Fruit fly (Drosophila melanogaster) whole organism, embryonic: Measurements from ENCODE around the gene Atg12.

ENCODE experiments used
- Blimp-1 ChIP-seq: fragments of 200-800 bp; sonication (Bioruptor generic); optimal IDR thresholded peaks from 3 replicates; lab custom pipeline; 2018; ENCODE audit warnings: missing biosample characterization, missing genetic modification characterization, mild to moderate bottlenecking, moderate library complexity, missing genetic modification reagents
- Bteb2 ChIP-seq: fragments of 200-800 bp; sonication (Bioruptor generic); optimal IDR thresholded peaks from 2 replicates; lab custom pipeline; 2016; ENCODE audit warnings: missing biosample characterization, missing genetic modification characterization
- CG1024 ChIP-seq: fragments of 200-800 bp; sonication (Bioruptor generic); IDR thresholded peaks from 2 replicates; pipeline ENCODE4 v1.3.6; 2022; ENCODE audit warnings: missing biosample characterization, missing genetic modification characterization
- CG10543 ChIP-seq: fragments of 200-800 bp; sonication (Bioruptor generic); optimal IDR thresholded peaks from 3 replicates; lab custom pipeline; 2017; ENCODE audit warnings: missing biosample characterization, mild to moderate bottlenecking, missing genetic modification characterization, moderate library complexity
- CG12219 ChIP-seq: fragments of 200-800 bp; sonication (Bioruptor generic); optimal IDR thresholded peaks from 3 replicates; lab custom pipeline; 2018; ENCODE audit warnings: missing biosample characterization, mild to moderate bottlenecking, missing genetic modification characterization
- CG12391 ChIP-seq: fragments of 200-800 bp; sonication (Bioruptor generic); optimal IDR thresholded peaks from 3 replicates; lab custom pipeline; 2018; ENCODE audit warnings: missing biosample characterization, mild to moderate bottlenecking, missing genetic modification characterization, moderate library complexity
- CG13624 ChIP-seq: fragments of 200-800 bp; sonication (Bioruptor generic); optimal IDR thresholded peaks from 2 replicates; lab custom pipeline; 2016; ENCODE audit warnings: missing biosample characterization, missing genetic modification characterization
- CG14014 ChIP-seq: fragments of 200-800 bp; sonication (Bioruptor generic); IDR thresholded peaks from 2 replicates; pipeline ENCODE4 v1.3.6; 2022; ENCODE audit warnings: missing biosample characterization, missing genetic modification characterization
- CG14050 ChIP-seq: fragments of 200-800 bp; sonication (Bioruptor generic); IDR thresholded peaks from 3 replicates; pipeline ENCODE4 v1.3.6; 2022; ENCODE audit warnings: missing biosample characterization, missing genetic modification characterization
- CG14667 ChIP-seq: fragments of 200-800 bp; sonication (Bioruptor generic); IDR thresholded peaks from 2 replicates; pipeline ENCODE4 v1.3.6; 2022; ENCODE audit warnings: missing biosample characterization, missing genetic modification characterization
- CG15479 ChIP-seq: fragments of 200-800 bp; sonication (Bioruptor generic); optimal IDR thresholded peaks from 3 replicates; lab custom pipeline; 2019; ENCODE audit warnings: missing biosample characterization, mild to moderate bottlenecking, missing genetic modification characterization, moderate library complexity
- CG16815 ChIP-seq: fragments of 200-800 bp; sonication (Bioruptor generic); optimal IDR thresholded peaks from 3 replicates; lab custom pipeline; 2017; ENCODE audit warnings: missing biosample characterization, mild to moderate bottlenecking, missing genetic modification characterization
- CG17328 ChIP-seq: fragments of 200-800 bp; sonication (Bioruptor generic); IDR thresholded peaks from 2 replicates; pipeline ENCODE4 v1.3.6; 2022; ENCODE audit warnings: missing biosample characterization, missing genetic modification characterization
- CG2202 ChIP-seq: fragments of 200-800 bp; sonication (Bioruptor generic); optimal IDR thresholded peaks from 2 replicates; lab custom pipeline; 2018; ENCODE audit warnings: missing biosample characterization, mild to moderate bottlenecking, missing genetic modification characterization
- CG31388 ChIP-seq: fragments of 200-800 bp; sonication (Bioruptor generic); optimal IDR thresholded peaks from 2 replicates; lab custom pipeline; 2016; ENCODE audit warnings: missing biosample characterization, missing genetic modification characterization
- CG4617 ChIP-seq: fragments of 200-800 bp; sonication (Bioruptor generic); optimal IDR thresholded peaks from 3 replicates; lab custom pipeline; 2016; ENCODE audit warnings: missing biosample characterization, missing genetic modification characterization, borderline replicate concordance
- CG4730 ChIP-seq: fragments of 200-800 bp; sonication (Bioruptor generic); IDR thresholded peaks from 2 replicates; pipeline ENCODE4 v1.3.6; 2022; ENCODE audit warnings: missing biosample characterization, missing genetic modification characterization
- CG6683 ChIP-seq: fragments of 200-800 bp; sonication (Bioruptor generic); optimal IDR thresholded peaks from 2 replicates; lab custom pipeline; 2017; ENCODE audit warnings: missing biosample characterization, mild to moderate bottlenecking, missing genetic modification characterization, missing genetic modification reagents
- Chrac-16 ChIP-seq: fragments of 200-800 bp; sonication (Bioruptor generic); optimal IDR thresholded peaks from 3 replicates; lab custom pipeline; 2016; ENCODE audit warnings: missing biosample characterization, missing genetic modification characterization
- Drgx ChIP-seq: fragments of 200-800 bp; sonication (Bioruptor generic); IDR thresholded peaks from 2 replicates; pipeline ENCODE4 v1.3.6; 2022; ENCODE audit warnings: missing biosample characterization, missing genetic modification characterization
- HHEX ChIP-seq: fragments of 200-800 bp; sonication (Bioruptor generic); optimal IDR thresholded peaks from 3 replicates; lab custom pipeline; 2017; ENCODE audit warnings: missing biosample characterization, mild to moderate bottlenecking, missing genetic modification characterization, missing genetic modification reagents
- Mes4 ChIP-seq: fragments of 200-800 bp; sonication (Bioruptor generic); optimal IDR thresholded peaks from 2 replicates; lab custom pipeline; 2016; ENCODE audit warnings: missing biosample characterization, missing genetic modification characterization
- NFAT ChIP-seq: fragments of 200-800 bp; sonication (Bioruptor generic); IDR thresholded peaks from 2 replicates; pipeline ENCODE4 v1.3.6; 2022; ENCODE audit warnings: missing biosample characterization, missing genetic modification characterization
- NfI ChIP-seq: fragments of 200-800 bp; sonication (Bioruptor generic); optimal IDR thresholded peaks from 3 replicates; lab custom pipeline; 2018; ENCODE audit warnings: missing biosample characterization, mild to moderate bottlenecking, missing genetic modification characterization, moderate library complexity
- Side ChIP-seq: fragments of 200-800 bp; sonication (Bioruptor generic); optimal IDR thresholded peaks from 2 replicates; lab custom pipeline; 2016; ENCODE audit warnings: missing biosample characterization, missing genetic modification characterization
- Xrp1 ChIP-seq: fragments of 200-800 bp; sonication (Bioruptor generic); IDR thresholded peaks from 2 replicates; pipeline ENCODE4 v1.3.6; 2022; ENCODE audit warnings: missing biosample characterization, missing genetic modification characterization
- al ChIP-seq: fragments of 200-800 bp; sonication (Bioruptor generic); IDR thresholded peaks from 2 replicates; pipeline ENCODE4 v1.3.6; 2022; ENCODE audit warnings: missing biosample characterization, missing genetic modification characterization
- aop ChIP-seq: fragments of 200-800 bp; sonication (Bioruptor generic); IDR thresholded peaks from 2 replicates; pipeline ENCODE4 v1.3.6; 2022; ENCODE audit warnings: missing biosample characterization, missing genetic modification characterization
- croc ChIP-seq: fragments of 200-800 bp; sonication (Bioruptor generic); conservative IDR thresholded peaks from 3 replicates; pipeline ENCODE4 v1.3.6; 2022; ENCODE audit warnings: missing biosample characterization, missing genetic modification characterization
- emc ChIP-seq: fragments of 200-800 bp; sonication (Bioruptor generic); optimal IDR thresholded peaks from 2 replicates; lab custom pipeline; 2016; ENCODE audit warnings: missing biosample characterization, missing genetic modification characterization
- eyg ChIP-seq: fragments of 200-800 bp; sonication (Bioruptor generic); optimal IDR thresholded peaks from 3 replicates; lab custom pipeline; 2016; ENCODE audit warnings: missing biosample characterization, missing genetic modification characterization
- inv ChIP-seq: fragments of 200-800 bp; sonication (Bioruptor generic); IDR thresholded peaks from 2 replicates; pipeline ENCODE4 v1.3.6; 2022; ENCODE audit warnings: missing biosample characterization, missing genetic modification characterization; ENCODE audit not compliant: partially characterized antibody
- lab ChIP-seq: fragments of 200-800 bp; sonication (Bioruptor generic); optimal IDR thresholded peaks from 3 replicates; lab custom pipeline; 2017; ENCODE audit warnings: missing biosample characterization, missing genetic modification characterization, mild to moderate bottlenecking, moderate library complexity, missing genetic modification reagents
- nau ChIP-seq: fragments of 200-800 bp; sonication (Bioruptor generic); optimal IDR thresholded peaks from 3 replicates; lab custom pipeline; 2017; ENCODE audit warnings: missing biosample characterization, mild to moderate bottlenecking, missing genetic modification characterization, missing genetic modification reagents
- pfk ChIP-seq: fragments of 200-800 bp; sonication (Bioruptor generic); optimal IDR thresholded peaks from 2 replicates; lab custom pipeline; 2018; ENCODE audit warnings: missing biosample characterization, mild to moderate bottlenecking, missing genetic modification characterization, moderate library complexity
- pum ChIP-seq: fragments of 200-800 bp; sonication (Bioruptor generic); optimal IDR thresholded peaks from 2 replicates; lab custom pipeline; 2016; ENCODE audit warnings: missing biosample characterization, missing genetic modification characterization
- repo ChIP-seq: fragments of 200-800 bp; sonication (Bioruptor generic); optimal IDR thresholded peaks from 2 replicates; lab custom pipeline; 2016; ENCODE audit warnings: missing biosample characterization, missing genetic modification characterization
- sr ChIP-seq: fragments of 200-800 bp; sonication (Bioruptor generic); IDR thresholded peaks from 3 replicates; pipeline ENCODE4 v1.3.6; 2022; ENCODE audit warnings: missing biosample characterization, missing genetic modification characterization
- vvl ChIP-seq: fragments of 200-800 bp; sonication (Bioruptor generic); IDR thresholded peaks from 2 replicates; pipeline ENCODE4 v1.3.6; 2022; ENCODE audit warnings: missing biosample characterization, missing genetic modification characterization
- wdn ChIP-seq: fragments of 200-800 bp; sonication (Bioruptor generic); IDR thresholded peaks from 2 replicates; pipeline ENCODE4 v1.3.6; 2022; ENCODE audit warnings: missing biosample characterization, missing genetic modification characterization

Gene Atg12

dm6 chr3L:12131918-12132317, 4.8 kb upstream of the Atg12 start, which contains the start of gene DEF8 (continued):
- TF ChIP-seq Blimp-1 (peak; percentile 90), CG12219 (peak; percentile 49), lab (GFP tag; lab: Kevin White, UChicago) (peak; percentile 90), CG15479 (GFP tag; lab: Kevin White, UChicago) (no peak), Chrac-16 (GFP tag; lab: Kevin White, UChicago) (peak; percentile 79), vvl (peak; percentile 95), CG4617 (GFP tag; lab: Kevin White, UChicago) (peak; percentile 96), CG2202 (peak; percentile 75), repo (GFP tag; lab: Kevin White, UChicago) (no peak), sr (no peak), NFAT (GFP tag; lab: Robert Waterston, UW) (peak; percentile 71), nau (GFP tag; lab: Kevin White, UChicago) (no peak), Xrp1 (GFP tag; lab: Robert Waterston, UW) (peak; percentile 94), CG14050 (GFP tag; lab: Robert Waterston, UW) (peak; percentile 77; the same call in 2 of the 3 replicates), Mes4 (GFP tag; lab: Kevin White, UChicago) (peak; percentile 6), CG17328 (GFP tag; lab: Robert Waterston, UW) (peak; percentile 93), eyg (no peak), CG14667 (GFP tag; lab: Robert Waterston, UW) (peak; percentile 54; the same call in 1 of the 2 replicates), inv (GFP tag; lab: Robert Waterston, UW) (no peak; the same call in 1 of the 2 replicates), aop (GFP tag; lab: Robert Waterston, UW) (peak; percentile 55; the same call in 1 of the 2 replicates), CG6683 (peak; percentile 71), pum (GFP tag; lab: Kevin White, UChicago) (no peak), Side (GFP tag; lab: Kevin White, UChicago) (no peak), CG13624 (GFP tag; lab: Kevin White, UChicago) (peak; percentile 33), al (GFP tag; lab: Robert Waterston, UW) (peak; percentile 65; the same call in 1 of the 2 replicates), HHEX (peak; percentile 79), CG4730 (GFP tag; lab: Robert Waterston, UW) (peak; percentile 82), CG14014 (GFP tag; lab: Robert Waterston, UW) (peak; percentile 83), emc (GFP tag; lab: Kevin White, UChicago) (no peak), CG31388 (GFP tag; lab: Kevin White, UChicago) (no peak), pfk (GFP tag; lab: Kevin White, UChicago) (no peak), CG16815 (GFP tag; lab: Kevin White, UChicago) (peak; percentile 65), croc (peak; percentile 69), CG10543 (GFP tag; lab: Kevin White, UChicago) (peak; percentile 40), CG12391 (tag; lab: Kevin White, UChicago) (peak; percentile 95), wdn (GFP tag; lab: Robert Waterston, UW) (peak; percentile 62), Bteb2 (GFP tag; lab: Kevin White, UChicago) (peak; percentile 19), NfI (peak; percentile 77), CG1024 (GFP tag; lab: Robert Waterston, UW) (peak; percentile 74; the same call in 1 of the 2 replicates), Drgx (GFP tag; lab: Robert Waterston, UW) (peak; percentile 81)
